Worm (Caenorhabditis elegans) whole organism, late embryonic: ENCODE data around the gene unc-47.

ENCODE experiments used
- pag-3 ChIP-seq: sonication (generic microtip); optimal IDR thresholded peaks from 2 replicates; lab custom pipeline; 2016; ENCODE audit warnings: missing compliant biosample characterization, missing genetic modification characterization, borderline replicate concordance
- syd-9 ChIP-seq: sonication (generic microtip); optimal IDR thresholded peaks from 2 replicates; lab custom pipeline; 2016; ENCODE audit warnings: mild to moderate bottlenecking, missing genetic modification characterization, moderate library complexity, missing compliant biosample characterization
- tbx-2 ChIP-seq: sonication (generic microtip); optimal IDR thresholded peaks from 2 replicates; lab custom pipeline; 2016; ENCODE audit warnings: missing genetic modification characterization, missing compliant biosample characterization

ce11 chrIII:10199052-10199451 is 13.0 kb upstream of the unc-47 start, which contains the start of gene T20G5.8:
- TF ChIP-seq pag-3 (tag; lab: Kevin White, UChicago) (no peak), tbx-2 (tag; lab: Kevin White, UChicago) (no peak), syd-9 (tag; lab: Kevin White, UChicago) (no peak)
